Worm (Caenorhabditis elegans) whole organism, L4 larva: ENCODE data around the gene inpp-1.

Source experiments
- F10B5.3 ChIP-seq: sonication (generic microtip); optimal IDR thresholded peaks from 2 replicates; lab custom pipeline; 2016; ENCODE audit warnings: mild to moderate bottlenecking, missing genetic modification characterization, missing compliant biosample characterization
- F37D6.2 ChIP-seq: sonication (generic microtip); optimal IDR thresholded peaks from 2 replicates; lab custom pipeline; 2016; ENCODE audit warnings: mild to moderate bottlenecking, missing genetic modification characterization, missing compliant biosample characterization
- Y105C5A.15 ChIP-seq: fragments of 200-800 bp; sonication (Bioruptor generic); IDR thresholded peaks from 2 replicates; pipeline ENCODE4 v1.3.6; 2022; ENCODE audit warnings: missing genetic modification characterization, missing compliant biosample characterization
- Y48G9A.11 ChIP-seq: fragments of 200-800 bp; sonication (Bioruptor generic); IDR thresholded peaks from 2 replicates; pipeline ENCODE4 v1.3.6; 2022; ENCODE audit warnings: missing genetic modification reagents, missing genetic modification characterization, missing compliant biosample characterization
- aha-1 ChIP-seq: fragments of 150-350 bp; peaks from one replicate; lab custom pipeline; 2014; ENCODE audit warnings: missing biosample characterization, missing genetic modification characterization
- arid-1 ChIP-seq: fragments of 200-800 bp; sonication (Bioruptor generic); conservative IDR thresholded peaks from 2 replicates; pipeline ENCODE4 v1.3.6; 2022; ENCODE audit warnings: missing genetic modification reagents, missing genetic modification characterization, missing compliant biosample characterization
- ceh-20 ChIP-seq: fragments of 200-800 bp; sonication (Bioruptor generic); IDR thresholded peaks from 2 replicates; pipeline ENCODE4 v1.3.6; 2022; ENCODE audit warnings: missing genetic modification reagents, missing genetic modification characterization, missing compliant biosample characterization
- ceh-28 ChIP-seq: fragments of 150-350 bp; optimal IDR thresholded peaks from 2 replicates; lab custom pipeline; 2014; ENCODE audit warnings: missing biosample characterization, missing genetic modification reagents, missing genetic modification characterization
- ceh-32 ChIP-seq: sonication (generic microtip); optimal IDR thresholded peaks from 2 replicates; lab custom pipeline; 2016; ENCODE audit warnings: mild to moderate bottlenecking, missing genetic modification characterization, missing compliant biosample characterization; ENCODE audit not compliant: poor library complexity
- ceh-44 ChIP-seq: fragments of 200-800 bp; sonication (Bioruptor generic); IDR thresholded peaks from 2 replicates; pipeline ENCODE4 v1.3.6; 2022; ENCODE audit warnings: missing genetic modification reagents, missing genetic modification characterization, missing compliant biosample characterization
- ceh-62 ChIP-seq: sonication (generic microtip); optimal IDR thresholded peaks from 2 replicates; lab custom pipeline; 2017; ENCODE audit warnings: missing biosample characterization, missing genetic modification characterization
- ceh-82 ChIP-seq: sonication (generic microtip); optimal IDR thresholded peaks from 2 replicates; lab custom pipeline; 2017; ENCODE audit warnings: missing biosample characterization, missing genetic modification characterization
- ces-1 ChIP-seq: fragments of 150-350 bp; sonication (generic microtip); optimal IDR thresholded peaks from 4 replicates; lab custom pipeline; 2014; ENCODE audit warnings: missing biosample characterization, missing genetic modification reagents, missing genetic modification characterization
- ctbp-1 ChIP-seq: fragments of 200-800 bp; sonication (Bioruptor generic); IDR thresholded peaks from 2 replicates; pipeline ENCODE4 v1.3.6; 2022; ENCODE audit warnings: missing genetic modification reagents, missing genetic modification characterization, missing compliant biosample characterization
- daf-12 ChIP-seq: fragments of 150-350 bp; optimal IDR thresholded peaks from 2 replicates; lab custom pipeline; 2014; ENCODE audit warnings: missing biosample characterization, missing genetic modification reagents, missing genetic modification characterization
- dmd-6 ChIP-seq: fragments of 200-800 bp; sonication (Bioruptor generic); IDR thresholded peaks from 2 replicates; pipeline ENCODE4 v1.3.6; 2022; ENCODE audit warnings: missing genetic modification reagents, missing genetic modification characterization, missing compliant biosample characterization
- dmd-9 ChIP-seq: fragments of 200-800 bp; sonication (Bioruptor generic); IDR thresholded peaks from 2 replicates; pipeline ENCODE4 v1.3.6; 2022; ENCODE audit warnings: missing genetic modification reagents, missing genetic modification characterization, missing compliant biosample characterization
- egl-43 ChIP-seq: fragments of 200-800 bp; sonication (Bioruptor generic); IDR thresholded peaks from 2 replicates; pipeline ENCODE4 v1.3.6; 2022; ENCODE audit warnings: missing genetic modification reagents, missing genetic modification characterization, missing compliant biosample characterization
- fkh-10 ChIP-seq: fragments of 150-350 bp; optimal IDR thresholded peaks from 2 replicates; lab custom pipeline; 2014; ENCODE audit warnings: missing biosample characterization, missing genetic modification reagents, missing genetic modification characterization
- hif-1 ChIP-seq, 2 experiments: sonication (generic microtip); optimal IDR thresholded peaks; 2 replicates each; lab custom pipeline; 2016 to 2017; ENCODE audit warnings: missing compliant biosample characterization in 2 of 2, missing genetic modification characterization in 2 of 2, missing genetic modification reagents in 2 of 2, missing genotype in 2 of 2, mild to moderate bottlenecking in 1 of 2
- hlh-11 ChIP-seq: fragments of 200-800 bp; sonication (Bioruptor generic); optimal IDR thresholded peaks from 2 replicates; lab custom pipeline; 2018; ENCODE audit warnings: mild to moderate bottlenecking, missing genetic modification characterization, missing compliant biosample characterization
- hlh-30 ChIP-seq: sonication (generic microtip); optimal IDR thresholded peaks from 2 replicates; lab custom pipeline; 2017; ENCODE audit warnings: antibody characterized with exemption, mild to moderate bottlenecking, missing genetic modification characterization, missing compliant biosample characterization; ENCODE audit not compliant: insufficient read depth
- jun-1 ChIP-seq: fragments of 150-350 bp; optimal IDR thresholded peaks from 2 replicates; lab custom pipeline; 2014; ENCODE audit warnings: missing biosample characterization, missing genetic modification reagents, missing genetic modification characterization
- lim-7 ChIP-seq: fragments of 200-800 bp; sonication (Bioruptor generic); IDR thresholded peaks from 2 replicates; pipeline ENCODE4 v1.3.6; 2022; ENCODE audit warnings: missing genetic modification characterization, missing compliant biosample characterization
- lin-13 ChIP-seq: fragments of 150-350 bp; optimal IDR thresholded peaks from 2 replicates; lab custom pipeline; 2014; ENCODE audit warnings: missing biosample characterization, missing genetic modification reagents, missing genetic modification characterization
- lsy-2 ChIP-seq, 2 experiments: fragments of 150-350 bp in 1 of 2; sonication (generic microtip) in 1 of 2; optimal IDR thresholded peaks; 2 replicates each; lab custom pipeline; 2014 to 2017; ENCODE audit warnings: missing biosample characterization in 2 of 2, missing genetic modification characterization in 2 of 2
- mdl-1 ChIP-seq, 2 experiments: fragments of 150-350 bp in 1 of 2; sonication (generic microtip) in 1 of 2; optimal IDR thresholded peaks; 2 replicates each; lab custom pipeline; 2014 to 2017; ENCODE audit warnings: missing biosample characterization in 2 of 2, missing genetic modification characterization in 2 of 2
- mep-1 ChIP-seq: fragments of 150-350 bp; sonication (generic microtip); optimal IDR thresholded peaks from 3 replicates; lab custom pipeline; 2014; ENCODE audit warnings: missing biosample characterization, missing genetic modification characterization
- mxl-2 ChIP-seq: fragments of 200-800 bp; sonication (Bioruptor generic); conservative IDR thresholded peaks from 2 replicates; pipeline ENCODE4 v1.3.6; 2022; ENCODE audit warnings: missing genetic modification reagents, missing genetic modification characterization, missing compliant biosample characterization
- mxl-3 ChIP-seq: fragments of 200-800 bp; sonication (Bioruptor generic); optimal IDR thresholded peaks from 2 replicates; lab custom pipeline; 2018; ENCODE audit warnings: mild to moderate bottlenecking, missing genetic modification characterization, missing compliant biosample characterization
- nhr-10 ChIP-seq: fragments of 150-350 bp; optimal IDR thresholded peaks from 2 replicates; lab custom pipeline; 2014; ENCODE audit warnings: missing biosample characterization, missing genetic modification characterization
- nhr-11 ChIP-seq: fragments of 150-350 bp; optimal IDR thresholded peaks from 2 replicates; lab custom pipeline; 2014; ENCODE audit warnings: missing biosample characterization, missing genetic modification characterization
- nhr-111 ChIP-seq: fragments of 200-800 bp; sonication (Bioruptor generic); optimal IDR thresholded peaks from 2 replicates; lab custom pipeline; 2018; ENCODE audit warnings: mild to moderate bottlenecking, missing genetic modification characterization, missing compliant biosample characterization
- nhr-25 ChIP-seq: sonication (generic microtip); optimal IDR thresholded peaks from 2 replicates; lab custom pipeline; 2017; ENCODE audit warnings: missing genetic modification characterization, mild to moderate bottlenecking, missing compliant biosample characterization, antibody characterized with exemption, moderate library complexity, borderline replicate concordance; ENCODE audit not compliant: insufficient read depth
- nhr-6 ChIP-seq: fragments of 150-350 bp; optimal IDR thresholded peaks from 2 replicates; lab custom pipeline; 2014; ENCODE audit warnings: missing biosample characterization, missing genetic modification characterization
- pha-4 ChIP-seq, 2 experiments: fragments of 150-350 bp in 1 of 2; fragments of 200-800 bp in 1 of 2; sonication (Bioruptor generic) in 1 of 2; IDR thresholded peaks in 1 of 2; optimal IDR thresholded peaks in 1 of 2; 2 replicates each; pipeline versions ENCODE4 v1.3.6 to Lab custom; 2014 to 2022; ENCODE audit warnings: missing genetic modification characterization in 2 of 2, missing genetic modification reagents in 2 of 2, missing biosample characterization in 1 of 2, missing compliant biosample characterization in 1 of 2
- php-3 ChIP-seq: fragments of 200-800 bp; sonication (Bioruptor generic); IDR thresholded peaks from 2 replicates; pipeline ENCODE4 v1.3.6; 2022; ENCODE audit warnings: missing genetic modification reagents, missing genetic modification characterization, missing compliant biosample characterization
- pqm-1 ChIP-seq: sonication (generic microtip); optimal IDR thresholded peaks from 2 replicates; lab custom pipeline; 2017; ENCODE audit warnings: missing biosample characterization, missing genetic modification characterization
- rbr-2 ChIP-seq: sonication (generic microtip); optimal IDR thresholded peaks from 2 replicates; lab custom pipeline; 2016; ENCODE audit warnings: missing genotype, missing genetic modification characterization, missing compliant biosample characterization
- set-16 ChIP-seq: fragments of 200-800 bp; sonication (Bioruptor generic); IDR thresholded peaks from 2 replicates; pipeline ENCODE4 v1.3.6; 2022; ENCODE audit warnings: missing genetic modification reagents, missing genetic modification characterization, missing compliant biosample characterization
- snpc-4 ChIP-seq: fragments of 150-350 bp; optimal IDR thresholded peaks from 2 replicates; lab custom pipeline; 2014; ENCODE audit warnings: missing biosample characterization, missing genetic modification characterization
- spr-1 ChIP-seq: sonication (generic microtip); optimal IDR thresholded peaks from 2 replicates; lab custom pipeline; 2016; ENCODE audit warnings: mild to moderate bottlenecking, missing genetic modification characterization, missing compliant biosample characterization
- spr-3 ChIP-seq: fragments of 200-800 bp; sonication (Bioruptor generic); optimal IDR thresholded peaks from 2 replicates; lab custom pipeline; 2018; ENCODE audit warnings: mild to moderate bottlenecking, missing genetic modification characterization, missing compliant biosample characterization
- tag-97 ChIP-seq: fragments of 200-800 bp; sonication (Bioruptor generic); IDR thresholded peaks from 2 replicates; pipeline ENCODE4 v1.3.6; 2022; ENCODE audit warnings: missing genetic modification characterization, missing compliant biosample characterization
- tra-1 ChIP-seq: fragments of 200-800 bp; sonication (Bioruptor generic); IDR thresholded peaks from 2 replicates; pipeline ENCODE4 v1.3.6; 2022; ENCODE audit warnings: missing genetic modification reagents, missing genetic modification characterization, missing compliant biosample characterization
- unc-62 ChIP-seq, 3 experiments: fragments of 150-350 bp in 1 of 3; sonication (generic microtip); optimal IDR thresholded peaks in 2 of 3; peaks in 1 of 3; 1 replicate in 1 of 3; 2 replicates in 2 of 3; lab custom pipeline; 2014 to 2017; ENCODE audit warnings: missing biosample characterization in 3 of 3, missing genetic modification characterization in 3 of 3, missing genetic modification reagents in 3 of 3, missing genotype in 1 of 3
- vab-7 ChIP-seq: fragments of 200-800 bp; sonication (Bioruptor generic); IDR thresholded peaks from 2 replicates; pipeline ENCODE4 v1.3.6; 2022; ENCODE audit warnings: missing genetic modification reagents, missing genetic modification characterization, missing compliant biosample characterization

inpp-1 gene

ce11 chrIV:10819049-10819448, 45.3 kb upstream of the inpp-1 start:
- TF ChIP-seq vab-7 (0 out of 2 replicates have a peak, but pooled peaks have one; percentile 19), nhr-11 (tag; lab: Kevin White, UChicago) (peak; percentile 7), egl-43 (GFP tag; lab: Robert Waterston, UW) (peak; percentile 62; the same call in 1 of the 2 replicates), set-16 (peak; percentile 43), F37D6.2 (peak; percentile 10), hlh-30 (tag; lab: Kevin White, UChicago) (peak; percentile 29), hlh-11 (peak; percentile 7), rbr-2 (peak; percentile 49), Y48G9A.11 (no peak), nhr-10 (tag; lab: Kevin White, UChicago) (no peak), ces-1 (no peak), ceh-44 (GFP tag; lab: Robert Waterston, UW) (no peak), ctbp-1 (GFP tag; lab: Robert Waterston, UW) (peak; percentile 47; the same call in 1 of the 2 replicates), ceh-82 (tag; lab: Kevin White, UChicago) (no peak), ceh-28 (tag; lab: Kevin White, UChicago) (no peak), aha-1 (tag; lab: Kevin White, UChicago) (peak; percentile 92), dmd-6 (GFP tag; lab: Robert Waterston, UW) (peak; percentile 42), lsy-2 (tag; optimal IDR thresholded peaks at IDR 0.05; lab: Kevin White, UChicago) (peak in 1 of 2 experiments; percentile 7), Y105C5A.15 (GFP tag; lab: Robert Waterston, UW) (0 out of 2 replicates have a peak, but pooled peaks have one; percentile 24), ceh-62 (tag; lab: Kevin White, UChicago) (no peak), daf-12 (tag; lab: Kevin White, UChicago) (no peak), php-3 (GFP tag; lab: Robert Waterston, UW) (no peak), hif-1 (tag; optimal IDR thresholded peaks at IDR 0.05; lab: Kevin White, UChicago) (no peak), snpc-4 (tag; lab: Kevin White, UChicago) (no peak), unc-62 (GFP tag; optimal IDR thresholded peaks at IDR 0.05 in 1 of 2; lab: Kevin White, UChicago) (peak in 1 of 2 experiments; percentile 95), unc-62 (tag; optimal IDR thresholded peaks at IDR 0.05; lab: Kevin White, UChicago) (no peak)

- TF ChIP-seq fkh-10 (GFP tag; lab: Kevin White, UChicago) (no peak), mdl-1 (tag; optimal IDR thresholded peaks at IDR 0.05; lab: Kevin White, UChicago) (peak in 1 of 2 experiments; percentile 73), aha-1 (tag; lab: Kevin White, UChicago) (peak; percentile 97), ceh-32 (tag; lab: Kevin White, UChicago) (no peak), ceh-20 (GFP tag; lab: Robert Waterston, UW) (no peak), set-16 (peak; percentile 87), pha-4 (GFP tag; IDR thresholded peaks at IDR 0.05; lab: Robert Waterston, UW) (no peak), pha-4 (tag; optimal IDR thresholded peaks at IDR 0.05; lab: Kevin White, UChicago) (no peak), nhr-25 (tag; lab: Kevin White, UChicago) (no peak), lim-7 (peak; percentile 61; the same call in 1 of the 2 replicates), spr-3 (no peak), mxl-2 (no peak), egl-43 (GFP tag; lab: Robert Waterston, UW) (peak; percentile 68; the same call in 1 of the 2 replicates), mep-1 (tag; lab: Kevin White, UChicago) (peak; percentile 26), nhr-6 (tag; lab: Kevin White, UChicago) (no peak), lin-13 (GFP tag; lab: Kevin White, UChicago) (no peak), ceh-44 (GFP tag; lab: Robert Waterston, UW) (no peak), hif-1 (tag; optimal IDR thresholded peaks at IDR 0.05; lab: Kevin White, UChicago) (no peak), F10B5.3 (no peak), pqm-1 (tag; lab: Kevin White, UChicago) (no peak), dmd-9 (GFP tag; lab: Robert Waterston, UW) (no peak), tra-1 (GFP tag; lab: Robert Waterston, UW) (no peak), jun-1 (tag; lab: Kevin White, UChicago) (no peak), arid-1 (no peak), nhr-111 (no peak), tag-97 (GFP tag; lab: Robert Waterston, UW) (no peak), hlh-11 (peak; percentile 28), spr-1 (tag; lab: Kevin White, UChicago) (no peak), nhr-11 (tag; lab: Kevin White, UChicago) (no peak), mxl-3 (peak; percentile 55), daf-12 (tag; lab: Kevin White, UChicago) (no peak), hlh-30 (tag; lab: Kevin White, UChicago) (peak; percentile 48)
Observed at ce11 chrIV:10817030-10817429, 43.3 kb upstream of the inpp-1 start.
